Worm (Caenorhabditis elegans): ENCODE data around the gene lgc-22.
"Not testable (repeated sequence)": the region's sequence is repeated elsewhere in the genome, so short reads cannot be mapped to it uniquely, and the experiment has no call there.

The lgc-22 gene

DNA sequence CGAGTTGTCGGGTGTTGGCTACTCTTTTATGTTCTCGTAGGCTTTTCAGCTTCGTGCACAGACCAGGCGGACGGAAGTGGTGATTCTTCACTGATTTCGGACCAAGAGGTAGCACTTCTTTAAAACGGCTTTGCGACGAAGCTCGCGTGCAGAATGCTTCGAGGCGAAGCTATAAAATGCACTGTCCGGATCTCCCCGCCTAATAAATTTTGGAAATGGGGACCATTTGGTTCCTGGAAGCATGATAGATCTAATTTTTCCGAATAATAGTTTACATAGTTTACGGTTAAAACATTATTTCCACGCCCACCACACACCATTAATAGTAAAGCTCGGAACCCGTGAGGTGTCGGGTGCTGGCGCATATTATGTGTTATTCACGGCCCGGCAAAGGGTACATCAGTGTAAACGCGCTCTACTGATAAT, 46.5 kb downstream of the lgc-22 start:
- TF ChIP-seq F13H6.1 (tag; optimal IDR thresholded peaks at IDR 0.05) (no peak), elt-1 (tag; optimal IDR thresholded peaks at IDR 0.05) (no peak), ama-1 (optimal IDR thresholded peaks at IDR 0.05) (peak; percentile 46), nhr-23 (tag; optimal IDR thresholded peaks at IDR 0.05) (no peak), R02D3.7 (tag; optimal IDR thresholded peaks at IDR 0.05) (no peak), mbf-1 (tag; optimal IDR thresholded peaks at IDR 0.05) (no peak), ceh-16 (tag; optimal IDR thresholded peaks at IDR 0.05) (no peak), sma-9 (GFP tag; optimal IDR thresholded peaks at IDR 0.05) (no peak), sma-9 (tag; optimal IDR thresholded peaks at IDR 0.05) (no peak)

DNA sequence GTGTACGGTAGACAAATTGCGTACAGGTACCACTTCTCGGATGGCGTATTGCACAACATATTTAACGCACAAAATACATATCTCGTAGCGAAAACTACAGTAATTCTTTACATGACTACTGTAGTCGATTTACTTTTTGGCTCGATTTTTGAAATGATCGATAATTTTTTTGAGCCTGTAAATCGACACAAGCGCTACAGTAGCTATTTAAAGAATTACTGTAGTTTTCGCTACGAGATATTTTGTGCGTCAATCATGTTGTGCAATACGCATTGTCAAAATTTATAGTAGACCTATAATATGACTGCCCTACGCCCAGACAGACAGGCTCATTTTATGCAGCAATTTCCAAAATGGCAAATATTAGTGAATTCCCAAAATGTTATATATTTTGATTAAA, 47.0 kb downstream of the lgc-22 start, which contains the start of gene W03B1.5:
W03B1.5 (plus strand) TSS at position 301 of the 400 bp plus-strand sequence.
- not testable (repeated sequence) for TF ChIP-seq C34F6.9, nhr-23, elt-1 (tag; optimal IDR thresholded peaks at IDR 0.05)

Data from whole organism, L2 larva.